Worm (Caenorhabditis elegans) whole organism, L4 larva: Measurements from ENCODE around the gene madf-9.

ENCODE experiments used
- F10B5.3 ChIP-seq: sonication (generic microtip); optimal IDR thresholded peaks from 2 replicates; lab custom pipeline; 2016; ENCODE audit warnings: mild to moderate bottlenecking, missing genetic modification characterization, missing compliant biosample characterization
- F26F4.8 ChIP-seq: fragments of 200-800 bp; sonication (Bioruptor generic); conservative IDR thresholded peaks from 2 replicates; pipeline ENCODE4 v1.3.6; 2022; ENCODE audit warnings: missing genetic modification characterization, missing compliant biosample characterization
- T26A8.4 ChIP-seq: fragments of 200-800 bp; sonication (Bioruptor generic); IDR thresholded peaks from 2 replicates; pipeline ENCODE4 v1.3.6; 2022; ENCODE audit warnings: missing genetic modification characterization, missing compliant biosample characterization
- Y105C5A.15 ChIP-seq: fragments of 200-800 bp; sonication (Bioruptor generic); IDR thresholded peaks from 2 replicates; pipeline ENCODE4 v1.3.6; 2022; ENCODE audit warnings: missing genetic modification characterization, missing compliant biosample characterization
- Y5F2A.4 ChIP-seq: fragments of 200-800 bp; sonication (Bioruptor generic); optimal IDR thresholded peaks from 2 replicates; lab custom pipeline; 2018; ENCODE audit warnings: mild to moderate bottlenecking, missing genetic modification characterization, missing compliant biosample characterization
- ZK337.2 ChIP-seq: fragments of 200-800 bp; sonication (Bioruptor generic); IDR thresholded peaks from 2 replicates; pipeline ENCODE4 v1.3.6; 2022; ENCODE audit warnings: missing genetic modification reagents, missing genetic modification characterization, missing compliant biosample characterization
- ZK546.5 ChIP-seq, 2 experiments: sonication (generic microtip); optimal IDR thresholded peaks; 2 replicates each; lab custom pipeline; 2017; ENCODE audit warnings: missing biosample characterization in 2 of 2, missing genetic modification characterization in 2 of 2
- aha-1 ChIP-seq: fragments of 150-350 bp; peaks from one replicate; lab custom pipeline; 2014; ENCODE audit warnings: missing biosample characterization, missing genetic modification characterization
- arid-1 ChIP-seq: fragments of 200-800 bp; sonication (Bioruptor generic); conservative IDR thresholded peaks from 2 replicates; pipeline ENCODE4 v1.3.6; 2022; ENCODE audit warnings: missing genetic modification reagents, missing genetic modification characterization, missing compliant biosample characterization
- attf-4 ChIP-seq: sonication (generic microtip); optimal IDR thresholded peaks from 3 replicates; lab custom pipeline; 2017; ENCODE audit warnings: missing biosample characterization, missing genetic modification characterization
- ceh-44 ChIP-seq: fragments of 200-800 bp; sonication (Bioruptor generic); IDR thresholded peaks from 2 replicates; pipeline ENCODE4 v1.3.6; 2022; ENCODE audit warnings: missing genetic modification reagents, missing genetic modification characterization, missing compliant biosample characterization
- ces-1 ChIP-seq: fragments of 150-350 bp; sonication (generic microtip); optimal IDR thresholded peaks from 4 replicates; lab custom pipeline; 2014; ENCODE audit warnings: missing biosample characterization, missing genetic modification reagents, missing genetic modification characterization
- cey-2 ChIP-seq: sonication (generic microtip); optimal IDR thresholded peaks from 3 replicates; lab custom pipeline; 2017; ENCODE audit warnings: missing genetic modification characterization, mild to moderate bottlenecking, missing compliant biosample characterization, antibody characterized with exemption, borderline replicate concordance; ENCODE audit not compliant: insufficient read depth
- ctbp-1 ChIP-seq: fragments of 200-800 bp; sonication (Bioruptor generic); IDR thresholded peaks from 2 replicates; pipeline ENCODE4 v1.3.6; 2022; ENCODE audit warnings: missing genetic modification reagents, missing genetic modification characterization, missing compliant biosample characterization
- daf-12 ChIP-seq: fragments of 150-350 bp; optimal IDR thresholded peaks from 2 replicates; lab custom pipeline; 2014; ENCODE audit warnings: missing biosample characterization, missing genetic modification reagents, missing genetic modification characterization
- daf-16 ChIP-seq, 3 experiments: sonication (generic microtip); optimal IDR thresholded peaks; 2 replicates each; lab custom pipeline; 2016 to 2017; ENCODE audit warnings: missing genetic modification characterization in 3 of 3, missing genetic modification reagents in 3 of 3, mild to moderate bottlenecking in 2 of 3, missing compliant biosample characterization in 2 of 3, missing biosample characterization in 1 of 3, moderate library complexity in 1 of 3
- dmd-8 ChIP-seq: fragments of 200-800 bp; sonication (Bioruptor generic); IDR thresholded peaks from 2 replicates; pipeline ENCODE4 v1.3.6; 2022; ENCODE audit warnings: missing genetic modification characterization, missing compliant biosample characterization
- dmd-9 ChIP-seq: fragments of 200-800 bp; sonication (Bioruptor generic); IDR thresholded peaks from 2 replicates; pipeline ENCODE4 v1.3.6; 2022; ENCODE audit warnings: missing genetic modification reagents, missing genetic modification characterization, missing compliant biosample characterization
- dpl-1 ChIP-seq: fragments of 150-350 bp; optimal IDR thresholded peaks from 2 replicates; lab custom pipeline; 2014; ENCODE audit warnings: missing biosample characterization, missing genetic modification reagents, missing genetic modification characterization
- dve-1 ChIP-seq: sonication (generic microtip); optimal IDR thresholded peaks from 2 replicates; lab custom pipeline; 2017; ENCODE audit warnings: antibody characterized with exemption, mild to moderate bottlenecking, missing genetic modification characterization, missing compliant biosample characterization; ENCODE audit not compliant: insufficient read depth
- egl-43 ChIP-seq: fragments of 200-800 bp; sonication (Bioruptor generic); IDR thresholded peaks from 2 replicates; pipeline ENCODE4 v1.3.6; 2022; ENCODE audit warnings: missing genetic modification reagents, missing genetic modification characterization, missing compliant biosample characterization
- fkh-10 ChIP-seq: fragments of 150-350 bp; optimal IDR thresholded peaks from 2 replicates; lab custom pipeline; 2014; ENCODE audit warnings: missing biosample characterization, missing genetic modification reagents, missing genetic modification characterization
- gei-8 ChIP-seq: fragments of 200-800 bp; sonication (Bioruptor generic); optimal IDR thresholded peaks from 2 replicates; lab custom pipeline; 2018; ENCODE audit warnings: mild to moderate bottlenecking, missing genetic modification characterization, missing compliant biosample characterization
- hmg-1.1 ChIP-seq: fragments of 200-800 bp; sonication (Bioruptor generic); IDR thresholded peaks from 2 replicates; pipeline ENCODE4 v1.3.6; 2022; ENCODE audit warnings: missing genetic modification reagents, missing genetic modification characterization, missing compliant biosample characterization
- jun-1 ChIP-seq: fragments of 150-350 bp; optimal IDR thresholded peaks from 2 replicates; lab custom pipeline; 2014; ENCODE audit warnings: missing biosample characterization, missing genetic modification reagents, missing genetic modification characterization
- lin-1 ChIP-seq: fragments of 200-800 bp; sonication (Bioruptor generic); IDR thresholded peaks from 2 replicates; pipeline ENCODE4 v1.3.6; 2022; ENCODE audit warnings: missing genetic modification reagents, missing genetic modification characterization, missing compliant biosample characterization
- lin-13 ChIP-seq: fragments of 150-350 bp; optimal IDR thresholded peaks from 2 replicates; lab custom pipeline; 2014; ENCODE audit warnings: missing biosample characterization, missing genetic modification reagents, missing genetic modification characterization
- lin-29 ChIP-seq: fragments of 200-800 bp; sonication (Bioruptor generic); IDR thresholded peaks from 2 replicates; pipeline ENCODE4 v1.3.6; 2022; ENCODE audit warnings: missing genetic modification reagents, missing genetic modification characterization, missing compliant biosample characterization
- lin-39 ChIP-seq: fragments of 150-350 bp; optimal IDR thresholded peaks from 2 replicates; lab custom pipeline; 2014; ENCODE audit warnings: missing biosample characterization, missing genetic modification reagents, missing genetic modification characterization
- lir-3 ChIP-seq: sonication (generic microtip); optimal IDR thresholded peaks from 2 replicates; lab custom pipeline; 2016; ENCODE audit warnings: mild to moderate bottlenecking, missing genetic modification characterization, missing compliant biosample characterization
- lsy-2 ChIP-seq, 2 experiments: fragments of 150-350 bp in 1 of 2; sonication (generic microtip) in 1 of 2; optimal IDR thresholded peaks; 2 replicates each; lab custom pipeline; 2014 to 2017; ENCODE audit warnings: missing biosample characterization in 2 of 2, missing genetic modification characterization in 2 of 2
- mdl-1 ChIP-seq, 2 experiments: fragments of 150-350 bp in 1 of 2; sonication (generic microtip) in 1 of 2; optimal IDR thresholded peaks; 2 replicates each; lab custom pipeline; 2014 to 2017; ENCODE audit warnings: missing biosample characterization in 2 of 2, missing genetic modification characterization in 2 of 2
- mep-1 ChIP-seq: fragments of 150-350 bp; sonication (generic microtip); optimal IDR thresholded peaks from 3 replicates; lab custom pipeline; 2014; ENCODE audit warnings: missing biosample characterization, missing genetic modification characterization
- mxl-2 ChIP-seq: fragments of 200-800 bp; sonication (Bioruptor generic); conservative IDR thresholded peaks from 2 replicates; pipeline ENCODE4 v1.3.6; 2022; ENCODE audit warnings: missing genetic modification reagents, missing genetic modification characterization, missing compliant biosample characterization
- nhr-11 ChIP-seq: fragments of 150-350 bp; optimal IDR thresholded peaks from 2 replicates; lab custom pipeline; 2014; ENCODE audit warnings: missing biosample characterization, missing genetic modification characterization
- nhr-111 ChIP-seq: fragments of 200-800 bp; sonication (Bioruptor generic); optimal IDR thresholded peaks from 2 replicates; lab custom pipeline; 2018; ENCODE audit warnings: mild to moderate bottlenecking, missing genetic modification characterization, missing compliant biosample characterization
- nhr-6 ChIP-seq: fragments of 150-350 bp; optimal IDR thresholded peaks from 2 replicates; lab custom pipeline; 2014; ENCODE audit warnings: missing biosample characterization, missing genetic modification characterization
- pqm-1 ChIP-seq: sonication (generic microtip); optimal IDR thresholded peaks from 2 replicates; lab custom pipeline; 2017; ENCODE audit warnings: missing biosample characterization, missing genetic modification characterization
- rbr-2 ChIP-seq: sonication (generic microtip); optimal IDR thresholded peaks from 2 replicates; lab custom pipeline; 2016; ENCODE audit warnings: missing genotype, missing genetic modification characterization, missing compliant biosample characterization
- saeg-2 ChIP-seq: fragments of 200-800 bp; sonication (Bioruptor generic); IDR thresholded peaks from 2 replicates; pipeline ENCODE4 v1.3.6; 2022; ENCODE audit warnings: missing genetic modification reagents, missing genetic modification characterization, missing compliant biosample characterization
- sdz-12 ChIP-seq: fragments of 200-800 bp; sonication (Bioruptor generic); optimal IDR thresholded peaks from 2 replicates; lab custom pipeline; 2018; ENCODE audit warnings: mild to moderate bottlenecking, missing genetic modification characterization, missing compliant biosample characterization
- set-16 ChIP-seq: fragments of 200-800 bp; sonication (Bioruptor generic); IDR thresholded peaks from 2 replicates; pipeline ENCODE4 v1.3.6; 2022; ENCODE audit warnings: missing genetic modification reagents, missing genetic modification characterization, missing compliant biosample characterization
- snpc-1.2 ChIP-seq: fragments of 200-800 bp; sonication (Bioruptor generic); IDR thresholded peaks from 2 replicates; pipeline ENCODE4 v1.3.6; 2022; ENCODE audit warnings: missing genetic modification reagents, missing genetic modification characterization, missing compliant biosample characterization
- spr-3 ChIP-seq: fragments of 200-800 bp; sonication (Bioruptor generic); optimal IDR thresholded peaks from 2 replicates; lab custom pipeline; 2018; ENCODE audit warnings: mild to moderate bottlenecking, missing genetic modification characterization, missing compliant biosample characterization
- tra-1 ChIP-seq: fragments of 200-800 bp; sonication (Bioruptor generic); IDR thresholded peaks from 2 replicates; pipeline ENCODE4 v1.3.6; 2022; ENCODE audit warnings: missing genetic modification reagents, missing genetic modification characterization, missing compliant biosample characterization
- vab-7 ChIP-seq: fragments of 200-800 bp; sonication (Bioruptor generic); IDR thresholded peaks from 2 replicates; pipeline ENCODE4 v1.3.6; 2022; ENCODE audit warnings: missing genetic modification reagents, missing genetic modification characterization, missing compliant biosample characterization
- zip-11 ChIP-seq: fragments of 200-800 bp; sonication (Bioruptor generic); IDR thresholded peaks from 2 replicates; pipeline ENCODE4 v1.3.6; 2022; ENCODE audit warnings: missing genetic modification characterization, missing compliant biosample characterization
- ztf-11 ChIP-seq: fragments of 150-350 bp; optimal IDR thresholded peaks from 2 replicates; lab custom pipeline; 2014; ENCODE audit warnings: missing biosample characterization, missing genetic modification characterization
- ztf-7 ChIP-seq: fragments of 150-350 bp; optimal IDR thresholded peaks from 2 replicates; lab custom pipeline; 2014; ENCODE audit warnings: missing biosample characterization, missing genetic modification characterization

Gene madf-9

ce11 chrIV:3653420-3653823, 16.5 kb downstream of the madf-9 start (continued):
- TF ChIP-seq snpc-1.2 (GFP tag; lab: Robert Waterston, UW) (no peak), ztf-7 (no peak), lin-1 (GFP tag; lab: Robert Waterston, UW) (no peak), mep-1 (tag; lab: Kevin White, UChicago) (peak; percentile 24), lin-13 (GFP tag; lab: Kevin White, UChicago) (no peak), dmd-9 (GFP tag; lab: Robert Waterston, UW) (no peak), zip-11 (no peak), nhr-11 (tag; lab: Kevin White, UChicago) (peak; percentile 31), ces-1 (GFP tag; lab: Kevin White, UChicago) (no peak)

ce11 chrIV:3654214-3654613, 17.3 kb downstream of the madf-9 start:
- TF ChIP-seq gei-8 (GFP tag; lab: Kevin White, UChicago) (peak; percentile 31), mxl-2 (GFP tag; lab: Robert Waterston, UW) (peak; percentile 98), daf-12 (no peak), lin-29 (GFP tag; lab: Robert Waterston, UW) (no peak), ctbp-1 (GFP tag; lab: Robert Waterston, UW) (no peak), cey-2 (tag; lab: Kevin White, UChicago) (no peak), saeg-2 (peak; percentile 68; the same call in 1 of the 2 replicates), mdl-1 (tag; optimal IDR thresholded peaks at IDR 0.05; lab: Kevin White, UChicago) (peak; percentile 73 to 79), dpl-1 (GFP tag; lab: Kevin White, UChicago) (peak; percentile 24), F10B5.3 (tag; lab: Kevin White, UChicago) (no peak), ZK337.2 (GFP tag; lab: Robert Waterston, UW) (no peak), fkh-10 (GFP tag; lab: Kevin White, UChicago) (no peak), dmd-8 (GFP tag; lab: Robert Waterston, UW) (no peak), ztf-7 (no peak), lin-39 (tag; lab: Kevin White, UChicago) (no peak), sdz-12 (GFP tag; lab: Kevin White, UChicago) (no peak), arid-1 (GFP tag; lab: Robert Waterston, UW) (no peak), rbr-2 (tag; lab: Kevin White, UChicago) (peak; percentile 28), hmg-1.1 (0 out of 2 replicates have a peak, but pooled peaks have one; percentile 20), T26A8.4 (peak; percentile 48; the same call in 1 of the 2 replicates), nhr-111 (GFP tag; lab: Kevin White, UChicago) (no peak), Y105C5A.15 (no peak), pqm-1 (tag; lab: Kevin White, UChicago) (no peak), lir-3 (no peak), tra-1 (GFP tag; lab: Robert Waterston, UW) (peak; percentile 74), mep-1 (tag; lab: Kevin White, UChicago) (no peak), F26F4.8 (no peak), daf-16 (GFP tag; optimal IDR thresholded peaks at IDR 0.05; lab: Kevin White, UChicago) (peak in 1 of 2 experiments; percentile 90), daf-16 (tag; optimal IDR thresholded peaks at IDR 0.05; lab: Kevin White, UChicago) (peak; percentile 82), spr-3 (no peak), attf-4 (tag; lab: Kevin White, UChicago) (no peak), aha-1 (tag; lab: Kevin White, UChicago) (peak; percentile 96), ZK546.5 (tag; optimal IDR thresholded peaks at IDR 0.05; lab: Kevin White, UChicago) (no peak), nhr-6 (tag; lab: Kevin White, UChicago) (no peak), zip-11 (no peak), set-16 (GFP tag; lab: Robert Waterston, UW) (peak; percentile 58), lsy-2 (tag; optimal IDR thresholded peaks at IDR 0.05; lab: Kevin White, UChicago) (peak in 1 of 2 experiments; percentile 48), jun-1 (tag; lab: Kevin White, UChicago) (no peak), egl-43 (no peak), ceh-44 (no peak), ztf-11 (no peak), vab-7 (no peak), dve-1 (peak; percentile 72), Y5F2A.4 (GFP tag; lab: Kevin White, UChicago) (no peak)
